Worm (Caenorhabditis elegans) whole organism, young adult: ENCODE measurements around the gene F57F4.1.

Source experiments
- C06A6.2 ChIP-seq: fragments of 200-800 bp; sonication (Bioruptor generic); conservative IDR thresholded peaks from 2 replicates; pipeline ENCODE4 v1.3.6; 2022; ENCODE audit warnings: missing genetic modification characterization, missing compliant biosample characterization
- C17E4.6 ChIP-seq: fragments of 200-800 bp; sonication (Bioruptor generic); IDR thresholded peaks from 2 replicates; pipeline ENCODE4 v1.3.6; 2022; ENCODE audit warnings: missing genetic modification reagents, missing genetic modification characterization, missing compliant biosample characterization
- F55B11.4 ChIP-seq: sonication (generic microtip); optimal IDR thresholded peaks from 2 replicates; lab custom pipeline; 2016; ENCODE audit warnings: missing compliant biosample characterization, missing genetic modification characterization, borderline replicate concordance; ENCODE audit not compliant: insufficient read depth
- F57C9.4 ChIP-seq: sonication (generic microtip); optimal IDR thresholded peaks from 2 replicates; lab custom pipeline; 2017; ENCODE audit warnings: mild to moderate bottlenecking, missing genetic modification characterization, missing compliant biosample characterization
- T26A5.8 ChIP-seq: sonication (generic microtip); optimal IDR thresholded peaks from 2 replicates; lab custom pipeline; 2016; ENCODE audit warnings: missing genetic modification characterization, missing compliant biosample characterization
- Y53G8AR.9 ChIP-seq: fragments of 200-800 bp; sonication (Bioruptor generic); conservative IDR thresholded peaks from 2 replicates; pipeline ENCODE4 v1.3.6; 2022; ENCODE audit warnings: missing genetic modification reagents, missing genetic modification characterization, missing compliant biosample characterization
- akir-1 ChIP-seq: fragments of 200-800 bp; sonication (Bioruptor generic); optimal IDR thresholded peaks from 2 replicates; lab custom pipeline; 2018; ENCODE audit warnings: mild to moderate bottlenecking, missing genetic modification characterization, moderate library complexity, missing compliant biosample characterization
- ama-1 ChIP-seq, 3 experiments: fragments of 150-350 bp in 1 of 3; sonication (generic microtip) in 2 of 3; optimal IDR thresholded peaks; 2 replicates each; lab custom pipeline; 2014 to 2018; ENCODE audit warnings: missing biosample characterization in 2 of 3, missing genetic modification characterization in 2 of 3, missing genetic modification reagents in 2 of 3
- atf-7 ChIP-seq: sonication (generic microtip); optimal IDR thresholded peaks from 2 replicates; lab custom pipeline; 2017; ENCODE audit warnings: mild to moderate bottlenecking, missing genetic modification characterization, missing compliant biosample characterization
- athp-1 ChIP-seq: sonication (generic microtip); optimal IDR thresholded peaks from 2 replicates; lab custom pipeline; 2017; ENCODE audit warnings: mild to moderate bottlenecking, missing genetic modification characterization, missing compliant biosample characterization
- attf-3 ChIP-seq: fragments of 200-800 bp; sonication (Bioruptor generic); conservative IDR thresholded peaks from 2 replicates; pipeline ENCODE4 v1.3.6; 2022; ENCODE audit warnings: missing genetic modification reagents, missing genetic modification characterization, missing compliant biosample characterization
- bed-1 ChIP-seq: fragments of 200-800 bp; sonication (Bioruptor generic); IDR thresholded peaks from 2 replicates; pipeline ENCODE4 v1.3.6; 2022; ENCODE audit warnings: missing genetic modification reagents, missing genetic modification characterization, missing compliant biosample characterization
- cebp-1 ChIP-seq, 2 experiments: fragments of 200-800 bp in 1 of 2; sonication (Bioruptor generic) in 1 of 2; sonication (generic microtip) in 1 of 2; IDR thresholded peaks in 1 of 2; optimal IDR thresholded peaks in 1 of 2; 2 replicates each; pipeline versions ENCODE4 v1.3.6 to Lab custom; 2017 to 2022; ENCODE audit warnings: missing compliant biosample characterization in 2 of 2, missing genetic modification characterization in 2 of 2, mild to moderate bottlenecking in 1 of 2, missing genetic modification reagents in 1 of 2, moderate library complexity in 1 of 2
- cebp-2 ChIP-seq: fragments of 200-800 bp; sonication (Bioruptor generic); IDR thresholded peaks from 2 replicates; pipeline ENCODE4 v1.3.6; 2022; ENCODE audit warnings: missing genetic modification characterization, missing compliant biosample characterization
- ceh-91 ChIP-seq: fragments of 200-800 bp; sonication (Bioruptor generic); IDR thresholded peaks from 2 replicates; pipeline ENCODE4 v1.3.6; 2022; ENCODE audit warnings: missing genetic modification reagents, missing genetic modification characterization, missing compliant biosample characterization
- chd-7 ChIP-seq: sonication (generic microtip); optimal IDR thresholded peaks from 2 replicates; lab custom pipeline; 2016; ENCODE audit warnings: mild to moderate bottlenecking, missing genetic modification characterization, moderate library complexity, missing compliant biosample characterization
- dox-1 ChIP-seq: fragments of 200-800 bp; sonication (Bioruptor generic); IDR thresholded peaks from 2 replicates; pipeline ENCODE4 v1.3.6; 2022; ENCODE audit warnings: missing genetic modification reagents, missing genetic modification characterization, missing compliant biosample characterization
- egl-44 ChIP-seq: fragments of 200-800 bp; sonication (Bioruptor generic); IDR thresholded peaks from 2 replicates; pipeline ENCODE4 v1.3.6; 2022; ENCODE audit warnings: missing genetic modification reagents, missing genetic modification characterization, missing compliant biosample characterization
- ets-4 ChIP-seq: fragments of 200-800 bp; sonication (Bioruptor generic); optimal IDR thresholded peaks from 2 replicates; lab custom pipeline; 2018; ENCODE audit warnings: mild to moderate bottlenecking, missing genetic modification characterization, missing compliant biosample characterization
- him-1 ChIP-seq: sonication (generic microtip); optimal IDR thresholded peaks from 2 replicates; lab custom pipeline; 2016; ENCODE audit warnings: missing genotype, missing genetic modification reagents, missing genetic modification characterization, missing compliant biosample characterization
- hmg-1.2 ChIP-seq: fragments of 200-800 bp; sonication (Bioruptor generic); IDR thresholded peaks from 2 replicates; pipeline ENCODE4 v1.3.6; 2022; ENCODE audit warnings: missing genetic modification reagents, missing genetic modification characterization, missing compliant biosample characterization
- hsf-1 ChIP-seq: fragments of 200-800 bp; sonication (Bioruptor generic); IDR thresholded peaks from 2 replicates; pipeline ENCODE4 v1.3.6; 2022; ENCODE audit warnings: missing genetic modification reagents, missing genetic modification characterization, missing compliant biosample characterization
- lag-1 ChIP-seq: fragments of 200-800 bp; sonication (Bioruptor generic); IDR thresholded peaks from 2 replicates; pipeline ENCODE4 v1.3.6; 2022; ENCODE audit warnings: missing genetic modification reagents, missing genetic modification characterization, missing compliant biosample characterization
- let-607 ChIP-seq, 2 experiments: fragments of 200-800 bp in 1 of 2; sonication (Bioruptor generic) in 1 of 2; sonication (generic microtip) in 1 of 2; optimal IDR thresholded peaks; 2 replicates each; lab custom pipeline; 2016 to 2018; ENCODE audit warnings: mild to moderate bottlenecking in 2 of 2, missing compliant biosample characterization in 2 of 2, missing genetic modification characterization in 2 of 2, moderate library complexity in 2 of 2, missing genotype in 1 of 2
- madf-10 ChIP-seq: sonication (generic microtip); optimal IDR thresholded peaks from 2 replicates; lab custom pipeline; 2016; ENCODE audit warnings: mild to moderate bottlenecking, missing genetic modification characterization, missing compliant biosample characterization
- madf-6 ChIP-seq: fragments of 200-800 bp; sonication (Bioruptor generic); IDR thresholded peaks from 2 replicates; pipeline ENCODE4 v1.3.6; 2022; ENCODE audit warnings: missing genetic modification reagents, missing genetic modification characterization, missing compliant biosample characterization
- mes-4 ChIP-seq: sonication (generic microtip); optimal IDR thresholded peaks from 2 replicates; lab custom pipeline; 2016; ENCODE audit warnings: missing genotype, missing genetic modification characterization, missing compliant biosample characterization
- nfya-2 ChIP-seq: fragments of 200-800 bp; sonication (Bioruptor generic); IDR thresholded peaks from 2 replicates; pipeline ENCODE4 v1.3.6; 2022; ENCODE audit warnings: missing genetic modification reagents, missing genetic modification characterization, missing compliant biosample characterization
- nhr-27 ChIP-seq: fragments of 200-800 bp; sonication (Bioruptor generic); optimal IDR thresholded peaks from 2 replicates; lab custom pipeline; 2018; ENCODE audit warnings: mild to moderate bottlenecking, missing genetic modification characterization, moderate library complexity, missing compliant biosample characterization
- nhr-80 ChIP-seq: sonication (generic microtip); optimal IDR thresholded peaks from 2 replicates; lab custom pipeline; 2016; ENCODE audit warnings: missing genetic modification characterization, missing compliant biosample characterization
- pha-4 ChIP-seq: fragments of 150-350 bp; sonication (generic microtip); optimal IDR thresholded peaks from 2 replicates; lab custom pipeline; 2014; ENCODE audit warnings: missing biosample characterization, missing genetic modification reagents, missing genetic modification characterization
- rec-8 ChIP-seq, 2 experiments: sonication (generic microtip); optimal IDR thresholded peaks; 2 replicates each; lab custom pipeline; 2016; ENCODE audit warnings: mild to moderate bottlenecking in 2 of 2, missing genetic modification characterization in 2 of 2, missing genetic modification reagents in 2 of 2, missing genotype in 2 of 2, missing biosample characterization in 1 of 2, missing compliant biosample characterization in 1 of 2, moderate library complexity in 1 of 2
- repo-1 ChIP-seq: sonication (generic microtip); optimal IDR thresholded peaks from 2 replicates; lab custom pipeline; 2017; ENCODE audit warnings: mild to moderate bottlenecking, missing genetic modification characterization, missing compliant biosample characterization
- sea-2 ChIP-seq: fragments of 200-800 bp; sonication (Bioruptor generic); IDR thresholded peaks from 2 replicates; pipeline ENCODE4 v1.3.6; 2022; ENCODE audit warnings: missing genetic modification characterization, missing compliant biosample characterization
- snpc-1.1 ChIP-seq: sonication (generic microtip); optimal IDR thresholded peaks from 2 replicates; lab custom pipeline; 2017; ENCODE audit warnings: missing genetic modification characterization, mild to moderate bottlenecking, missing compliant biosample characterization, antibody characterized with exemption, moderate library complexity, missing genotype, missing genetic modification reagents; ENCODE audit not compliant: insufficient read depth
- snpc-3.4 ChIP-seq: sonication (generic microtip); optimal IDR thresholded peaks from 2 replicates; lab custom pipeline; 2017; ENCODE audit warnings: missing genetic modification characterization, mild to moderate bottlenecking, missing compliant biosample characterization, antibody characterized with exemption, moderate library complexity, missing genotype, missing genetic modification reagents
- unc-62 ChIP-seq: fragments of 150-350 bp; optimal IDR thresholded peaks from 2 replicates; lab custom pipeline; 2014; ENCODE audit warnings: missing biosample characterization, missing genetic modification reagents, missing genetic modification characterization
- zfh-2 ChIP-seq: fragments of 200-800 bp; sonication (Bioruptor generic); conservative IDR thresholded peaks from 2 replicates; pipeline ENCODE4 v1.3.6; 2022; ENCODE audit warnings: missing genetic modification reagents, missing genetic modification characterization, missing compliant biosample characterization
- ztf-18 ChIP-seq: sonication (generic microtip); optimal IDR thresholded peaks from 2 replicates; lab custom pipeline; 2016; ENCODE audit warnings: missing genotype, mild to moderate bottlenecking, missing genetic modification characterization, missing compliant biosample characterization
- ztf-22 ChIP-seq: fragments of 200-800 bp; sonication (Bioruptor generic); optimal IDR thresholded peaks from 2 replicates; lab custom pipeline; 2018; ENCODE audit warnings: mild to moderate bottlenecking, missing genetic modification characterization, moderate library complexity, missing compliant biosample characterization
- ztf-26 ChIP-seq: sonication (generic microtip); optimal IDR thresholded peaks from 2 replicates; lab custom pipeline; 2017; ENCODE audit warnings: missing genetic modification characterization, missing compliant biosample characterization

Gene F57F4.1

DNA sequence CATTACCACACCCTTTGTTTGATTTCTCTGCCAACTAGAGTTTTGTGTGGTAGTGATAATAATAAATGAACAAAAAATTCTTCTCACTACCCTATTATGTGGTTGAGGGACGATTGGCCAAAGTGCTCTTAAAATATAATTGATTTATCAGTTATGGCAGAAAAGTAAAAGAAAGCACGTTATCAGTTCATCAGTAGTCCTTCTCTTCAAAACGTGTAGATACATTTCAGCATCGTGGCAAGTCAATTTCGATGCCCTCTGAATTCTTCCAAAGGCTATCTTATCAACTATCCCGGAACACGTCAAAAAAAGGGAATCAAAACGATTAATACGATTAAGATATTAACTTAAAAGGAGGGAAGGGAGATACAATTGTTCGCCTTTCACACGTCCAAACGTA is 22.8 kb downstream of the F57F4.1 start:
- TF ChIP-seq athp-1 (tag; lab: Kevin White, UChicago) (no peak), ets-4 (GFP tag; lab: Kevin White, UChicago) (peak; percentile 94), atf-7 (tag; lab: Kevin White, UChicago) (peak; percentile 69), ztf-22 (GFP tag; lab: Kevin White, UChicago) (peak; percentile 51), dox-1 (GFP tag; lab: Robert Waterston, UW) (peak; percentile 51; the same call in 1 of the 2 replicates), egl-44 (peak; percentile 46; the same call in 1 of the 2 replicates), nhr-80 (tag; lab: Kevin White, UChicago) (peak; percentile 96), akir-1 (GFP tag; lab: Kevin White, UChicago) (no peak), hsf-1 (GFP tag; lab: Robert Waterston, UW) (no peak), chd-7 (tag; lab: Kevin White, UChicago) (peak; percentile 14), let-607 (tag; optimal IDR thresholded peaks at IDR 0.05; lab: Kevin White, UChicago) (peak; percentile 78 to 82)

- TF ChIP-seq nhr-80 (tag; lab: Kevin White, UChicago) (peak; percentile 53), T26A5.8 (tag; lab: Kevin White, UChicago) (no peak)
Measured at ce11 chrV:6414469-6414868, 24.2 kb downstream of the F57F4.1 start.

DNA sequence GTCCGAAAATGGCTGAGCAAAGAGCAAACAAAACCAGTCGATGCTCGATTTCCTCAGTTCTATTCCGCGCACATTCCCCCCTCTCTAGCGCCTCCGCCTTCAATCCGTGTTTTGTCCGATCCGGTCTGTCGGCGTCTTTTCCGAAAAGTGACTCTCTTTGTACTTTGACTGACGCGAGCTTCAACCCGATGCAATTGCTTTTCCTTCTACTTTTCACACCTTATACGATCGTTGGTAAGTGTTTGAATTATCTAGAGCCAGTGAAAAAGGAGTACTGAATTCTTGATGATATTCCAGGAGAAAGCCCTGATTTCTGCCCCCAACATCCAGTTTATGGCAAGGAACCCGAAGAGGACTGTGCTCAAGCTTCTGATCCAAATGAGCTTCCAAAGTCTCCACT is 24.7 kb downstream of the F57F4.1 start, which contains the start of gene cht-6:
TSS of gene cht-6 (plus strand) at position 9 of the 400 bp plus-strand sequence.
- TF ChIP-seq nhr-27 (no peak), pha-4 (tag; lab: Kevin White, UChicago) (no peak), nfya-2 (no peak), unc-62 (no peak), ceh-91 (GFP tag; lab: Robert Waterston, UW) (no peak), attf-3 (GFP tag; lab: Robert Waterston, UW) (no peak), bed-1 (GFP tag; lab: Robert Waterston, UW) (no peak), F55B11.4 (tag; lab: Kevin White, UChicago) (no peak), him-1 (tag; lab: Kevin White, UChicago) (no peak), lag-1 (GFP tag; lab: Robert Waterston, UW) (no peak), Y53G8AR.9 (GFP tag; lab: Robert Waterston, UW) (no peak), mes-4 (no peak), F57C9.4 (no peak), ztf-26 (tag; lab: Kevin White, UChicago) (no peak), sea-2 (GFP tag; lab: Robert Waterston, UW) (no peak), ztf-18 (tag; lab: Kevin White, UChicago) (no peak), C17E4.6 (GFP tag; lab: Robert Waterston, UW) (no peak), snpc-1.1 (tag; lab: Kevin White, UChicago) (no peak)

ce11 chrV:6424055-6424454 is 33.8 kb downstream of the F57F4.1 start, which contains the start of gene urb-1:
TSS of gene urb-1 (minus strand) at chrV:6424155.
- TF ChIP-seq cebp-2: no peak
- TF ChIP-seq ama-1 (optimal IDR thresholded peaks at IDR 0.05; lab: Kevin White, UChicago): no peak
- TF ChIP-seq ama-1 (GFP tag; optimal IDR thresholded peaks at IDR 0.05; lab: Kevin White, UChicago): peak in 1 of 2 experiments; percentile 19

- no peak for TF ChIP-seq cebp-1 (GFP tag; IDR thresholded peaks at IDR 0.05; lab: Robert Waterston, UW)
- peak; percentile 20 for TF ChIP-seq cebp-1 (tag; optimal IDR thresholded peaks at IDR 0.05; lab: Kevin White, UChicago)
- peak; percentile 13 for TF ChIP-seq ama-1 (optimal IDR thresholded peaks at IDR 0.05; lab: Kevin White, UChicago)
- no peak for TF ChIP-seq ama-1 (GFP tag; optimal IDR thresholded peaks at IDR 0.05; lab: Kevin White, UChicago)
- TF ChIP-seq rec-8 (tag; optimal IDR thresholded peaks at IDR 0.05; lab: Kevin White, UChicago): peak in 1 of 2 experiments; percentile 7
- TF ChIP-seq madf-6 (GFP tag; lab: Robert Waterston, UW): no peak
- no peak for TF ChIP-seq zfh-2 (GFP tag; lab: Robert Waterston, UW)
- TF ChIP-seq madf-10 (tag; lab: Kevin White, UChicago): no peak
- TF ChIP-seq T26A5.8 (tag; lab: Kevin White, UChicago): no peak
- no peak for TF ChIP-seq C06A6.2 (GFP tag; lab: Robert Waterston, UW)
- TF ChIP-seq snpc-3.4: peak; percentile 0
- no peak for TF ChIP-seq hmg-1.2
- TF ChIP-seq repo-1 (tag; lab: Kevin White, UChicago): no peak
- peak; percentile 24 for TF ChIP-seq ets-4 (GFP tag; lab: Kevin White, UChicago)
Measured at ce11 chrV:6425927-6426326, 35.7 kb downstream of the F57F4.1 start, which contains the start of gene T05H4.11. TSS of gene T05H4.11 (minus strand) at chrV:6426261.
